Worm (Caenorhabditis elegans) whole organism, L1 larva: ENCODE results near the gene K10D11.2.

Source experiments
- C16A3.4 ChIP-seq: fragments of 150-350 bp; optimal IDR thresholded peaks from 2 replicates; lab custom pipeline; 2014; ENCODE audit warnings: missing biosample characterization, missing genetic modification characterization
- F16B12.6 ChIP-seq: fragments of 150-350 bp; optimal IDR thresholded peaks from 2 replicates; lab custom pipeline; 2014; ENCODE audit warnings: missing biosample characterization, missing genetic modification characterization
- aly-2 ChIP-seq: fragments of 150-350 bp; optimal IDR thresholded peaks from 2 replicates; lab custom pipeline; 2014; ENCODE audit warnings: missing biosample characterization, missing genetic modification characterization
- blmp-1 ChIP-seq: fragments of 150-350 bp; optimal IDR thresholded peaks from 2 replicates; lab custom pipeline; 2014; ENCODE audit warnings: missing biosample characterization, missing genetic modification characterization
- ceh-63 ChIP-seq: fragments of 200-800 bp; sonication (Bioruptor generic); optimal IDR thresholded peaks from 2 replicates; lab custom pipeline; 2018; ENCODE audit warnings: mild to moderate bottlenecking, missing genetic modification characterization, missing compliant biosample characterization
- ceh-82 ChIP-seq, 3 experiments: fragments of 150-350 bp in 1 of 3; sonication (generic microtip) in 2 of 3; optimal IDR thresholded peaks; 2 replicates each; lab custom pipeline; 2014 to 2017; ENCODE audit warnings: missing biosample characterization in 3 of 3, missing genetic modification characterization in 3 of 3
- dpl-1 ChIP-seq, 3 experiments: fragments of 150-350 bp in 2 of 3; sonication (generic microtip) in 1 of 3; optimal IDR thresholded peaks; 2 replicates each; lab custom pipeline; 2014 to 2017; ENCODE audit warnings: missing biosample characterization in 3 of 3, missing genetic modification characterization in 3 of 3, missing genetic modification reagents in 3 of 3
- efl-1 ChIP-seq, 4 experiments: fragments of 150-350 bp; optimal IDR thresholded peaks in 3 of 4; peaks in 1 of 4; 1 replicate in 1 of 4; 2 replicates in 3 of 4; lab custom pipeline; 2014; ENCODE audit warnings: missing biosample characterization in 2 of 4, missing genetic modification characterization in 2 of 4, missing genetic modification reagents in 2 of 4
- egl-13 ChIP-seq: sonication (generic microtip); optimal IDR thresholded peaks from 2 replicates; lab custom pipeline; 2016; ENCODE audit warnings: missing genotype, missing genetic modification reagents, missing genetic modification characterization, missing compliant biosample characterization
- elt-2 ChIP-seq: sonication (generic microtip); optimal IDR thresholded peaks from 2 replicates; lab custom pipeline; 2016; ENCODE audit warnings: missing genetic modification characterization, mild to moderate bottlenecking, inconsistent platforms, missing compliant biosample characterization, missing genetic modification reagents
- ets-5 ChIP-seq: fragments of 200-800 bp; sonication (Bioruptor generic); IDR thresholded peaks from 2 replicates; pipeline ENCODE4 v1.3.6; 2022; ENCODE audit warnings: missing genetic modification characterization, missing compliant biosample characterization
- fkh-8 ChIP-seq: sonication (generic microtip); optimal IDR thresholded peaks from 2 replicates; lab custom pipeline; 2016; ENCODE audit warnings: mild to moderate bottlenecking, missing genetic modification characterization, missing compliant biosample characterization
- grh-1 ChIP-seq: fragments of 200-800 bp; sonication (Bioruptor generic); IDR thresholded peaks from 2 replicates; pipeline ENCODE4 v1.3.6; 2022; ENCODE audit warnings: missing genetic modification reagents, missing genetic modification characterization, missing compliant biosample characterization
- hpl-2 ChIP-seq: fragments of 150-350 bp; optimal IDR thresholded peaks from 2 replicates; lab custom pipeline; 2014; ENCODE audit warnings: missing biosample characterization, missing genetic modification reagents, missing genetic modification characterization
- isw-1 ChIP-seq: fragments of 200-800 bp; sonication (Bioruptor generic); IDR thresholded peaks from 2 replicates; pipeline ENCODE4 v1.3.6; 2022; ENCODE audit warnings: missing genetic modification characterization, missing compliant biosample characterization
- lin-14 ChIP-seq: fragments of 200-800 bp; sonication (Bioruptor generic); optimal IDR thresholded peaks from 2 replicates; lab custom pipeline; 2018; ENCODE audit warnings: mild to moderate bottlenecking, missing genetic modification characterization, moderate library complexity, missing compliant biosample characterization
- lin-15B ChIP-seq: fragments of 150-350 bp; sonication (generic microtip); optimal IDR thresholded peaks from 3 replicates; lab custom pipeline; 2014; ENCODE audit warnings: missing biosample characterization, missing genetic modification characterization
- lin-35 ChIP-seq, 2 experiments: fragments of 150-350 bp; optimal IDR thresholded peaks; 2 replicates each; lab custom pipeline; 2014; ENCODE audit warnings: missing biosample characterization in 2 of 2, missing genetic modification characterization in 2 of 2, missing genetic modification reagents in 2 of 2
- lsy-2 ChIP-seq, 2 experiments: fragments of 150-350 bp; optimal IDR thresholded peaks; 2 replicates each; lab custom pipeline; 2014; ENCODE audit warnings: missing biosample characterization in 2 of 2, missing genetic modification characterization in 2 of 2
- mab-9 ChIP-seq: fragments of 200-800 bp; sonication (Bioruptor generic); IDR thresholded peaks from 2 replicates; pipeline ENCODE4 v1.3.6; 2022; ENCODE audit warnings: missing genetic modification reagents, missing genetic modification characterization, missing compliant biosample characterization
- mdl-1 ChIP-seq, 2 experiments: fragments of 150-350 bp; optimal IDR thresholded peaks; 2 replicates each; lab custom pipeline; 2014 to 2017; ENCODE audit warnings: missing biosample characterization in 2 of 2, missing genetic modification characterization in 2 of 2, inconsistent platforms in 1 of 2
- nhr-11 ChIP-seq: fragments of 150-350 bp; optimal IDR thresholded peaks from 2 replicates; lab custom pipeline; 2014; ENCODE audit warnings: missing biosample characterization, missing genetic modification characterization
- nhr-20 ChIP-seq: sonication (generic microtip); optimal IDR thresholded peaks from 2 replicates; lab custom pipeline; 2016; ENCODE audit warnings: mild to moderate bottlenecking, missing genetic modification characterization, missing compliant biosample characterization
- nhr-71 ChIP-seq: sonication (generic microtip); optimal IDR thresholded peaks from 2 replicates; lab custom pipeline; 2016; ENCODE audit warnings: mild to moderate bottlenecking, missing genetic modification characterization, moderate library complexity, missing compliant biosample characterization
- nhr-77 ChIP-seq: fragments of 150-350 bp; optimal IDR thresholded peaks from 2 replicates; lab custom pipeline; 2014; ENCODE audit warnings: missing biosample characterization, missing genetic modification characterization
- nhr-85 ChIP-seq: sonication (generic microtip); peaks from one replicate; lab custom pipeline; 2016; ENCODE audit warnings: missing genetic modification characterization, inconsistent platforms, missing compliant biosample characterization
- pag-3 ChIP-seq: sonication (generic microtip); optimal IDR thresholded peaks from 2 replicates; lab custom pipeline; 2017; ENCODE audit warnings: missing genetic modification characterization, mild to moderate bottlenecking, missing compliant biosample characterization, antibody characterized with exemption, borderline replicate concordance; ENCODE audit not compliant: insufficient read depth
- pqm-1 ChIP-seq: sonication (generic microtip); optimal IDR thresholded peaks from 3 replicates; lab custom pipeline; 2017; ENCODE audit warnings: missing biosample characterization, missing genetic modification characterization
- snpc-4 ChIP-seq: fragments of 150-350 bp; optimal IDR thresholded peaks from 2 replicates; lab custom pipeline; 2014; ENCODE audit warnings: missing biosample characterization, missing genetic modification characterization
- snu-23 ChIP-seq: sonication (generic microtip); optimal IDR thresholded peaks from 2 replicates; lab custom pipeline; 2016; ENCODE audit warnings: missing genetic modification characterization, missing compliant biosample characterization
- sox-4 ChIP-seq: sonication (generic microtip); optimal IDR thresholded peaks from 2 replicates; lab custom pipeline; 2016; ENCODE audit warnings: missing genetic modification characterization, missing compliant biosample characterization
- sup-37 ChIP-seq: fragments of 200-800 bp; sonication (Bioruptor generic); optimal IDR thresholded peaks from 2 replicates; lab custom pipeline; 2018; ENCODE audit warnings: mild to moderate bottlenecking, missing genetic modification characterization, missing compliant biosample characterization
- swsn-7 ChIP-seq: sonication (generic microtip); optimal IDR thresholded peaks from 2 replicates; lab custom pipeline; 2016; ENCODE audit warnings: missing genetic modification characterization, missing compliant biosample characterization
- tbx-2 ChIP-seq: sonication (generic microtip); optimal IDR thresholded peaks from 2 replicates; lab custom pipeline; 2016; ENCODE audit warnings: missing genetic modification characterization, missing compliant biosample characterization
- tlp-1 ChIP-seq: fragments of 150-350 bp; optimal IDR thresholded peaks from 2 replicates; lab custom pipeline; 2014; ENCODE audit warnings: missing biosample characterization, missing genetic modification characterization
- unc-62 ChIP-seq: fragments of 150-350 bp; optimal IDR thresholded peaks from 2 replicates; lab custom pipeline; 2014; ENCODE audit warnings: missing biosample characterization, missing genetic modification reagents, missing genetic modification characterization
- unc-86 ChIP-seq: sonication (generic microtip); optimal IDR thresholded peaks from 2 replicates; lab custom pipeline; 2016; ENCODE audit warnings: missing genetic modification characterization, missing compliant biosample characterization
- vab-15 ChIP-seq: sonication (generic microtip); optimal IDR thresholded peaks from 2 replicates; lab custom pipeline; 2017; ENCODE audit warnings: missing genotype, mild to moderate bottlenecking, missing genetic modification characterization, missing compliant biosample characterization
- zag-1 ChIP-seq: fragments of 150-350 bp; optimal IDR thresholded peaks from 2 replicates; lab custom pipeline; 2014; ENCODE audit warnings: missing biosample characterization, missing genetic modification characterization
- zip-4 ChIP-seq: fragments of 200-800 bp; sonication (Bioruptor generic); optimal IDR thresholded peaks from 2 replicates; lab custom pipeline; 2018; ENCODE audit warnings: mild to moderate bottlenecking, missing genetic modification characterization, moderate library complexity, missing compliant biosample characterization
- ztf-11 ChIP-seq, 2 experiments: sonication (generic microtip); optimal IDR thresholded peaks; 2 replicates each; lab custom pipeline; 2016 to 2017; ENCODE audit warnings: missing genetic modification characterization in 2 of 2, missing biosample characterization in 1 of 2, missing compliant biosample characterization in 1 of 2

K10D11.2 gene

ce11 chrIV:13027801-13028641, 49.2 kb downstream of the K10D11.2 start:
- TF ChIP-seq lin-15B (no peak), nhr-71 (peak; percentile 23), unc-62 (GFP tag; lab: Kevin White, UChicago) (no peak), lin-14 (GFP tag; lab: Kevin White, UChicago) (peak; percentile 70), vab-15 (tag; lab: Kevin White, UChicago) (no peak), ets-5 (GFP tag; lab: Robert Waterston, UW) (no peak), unc-86 (tag; lab: Kevin White, UChicago) (peak; percentile 1), snu-23 (GFP tag; lab: Kevin White, UChicago) (no peak), egl-13 (tag; lab: Kevin White, UChicago) (peak; percentile 63), nhr-77 (tag; lab: Kevin White, UChicago) (no peak), snpc-4 (tag; lab: Kevin White, UChicago) (no peak), sup-37 (GFP tag; lab: Kevin White, UChicago) (no peak), fkh-8 (peak; percentile 8), tbx-2 (tag; lab: Kevin White, UChicago) (peak; percentile 42), ztf-11 (tag; optimal IDR thresholded peaks at IDR 0.05; lab: Kevin White, UChicago) (peak in 1 of 2 experiments; percentile 15), aly-2 (tag; lab: Kevin White, UChicago) (no peak), nhr-11 (tag; lab: Kevin White, UChicago) (no peak)

DNA sequence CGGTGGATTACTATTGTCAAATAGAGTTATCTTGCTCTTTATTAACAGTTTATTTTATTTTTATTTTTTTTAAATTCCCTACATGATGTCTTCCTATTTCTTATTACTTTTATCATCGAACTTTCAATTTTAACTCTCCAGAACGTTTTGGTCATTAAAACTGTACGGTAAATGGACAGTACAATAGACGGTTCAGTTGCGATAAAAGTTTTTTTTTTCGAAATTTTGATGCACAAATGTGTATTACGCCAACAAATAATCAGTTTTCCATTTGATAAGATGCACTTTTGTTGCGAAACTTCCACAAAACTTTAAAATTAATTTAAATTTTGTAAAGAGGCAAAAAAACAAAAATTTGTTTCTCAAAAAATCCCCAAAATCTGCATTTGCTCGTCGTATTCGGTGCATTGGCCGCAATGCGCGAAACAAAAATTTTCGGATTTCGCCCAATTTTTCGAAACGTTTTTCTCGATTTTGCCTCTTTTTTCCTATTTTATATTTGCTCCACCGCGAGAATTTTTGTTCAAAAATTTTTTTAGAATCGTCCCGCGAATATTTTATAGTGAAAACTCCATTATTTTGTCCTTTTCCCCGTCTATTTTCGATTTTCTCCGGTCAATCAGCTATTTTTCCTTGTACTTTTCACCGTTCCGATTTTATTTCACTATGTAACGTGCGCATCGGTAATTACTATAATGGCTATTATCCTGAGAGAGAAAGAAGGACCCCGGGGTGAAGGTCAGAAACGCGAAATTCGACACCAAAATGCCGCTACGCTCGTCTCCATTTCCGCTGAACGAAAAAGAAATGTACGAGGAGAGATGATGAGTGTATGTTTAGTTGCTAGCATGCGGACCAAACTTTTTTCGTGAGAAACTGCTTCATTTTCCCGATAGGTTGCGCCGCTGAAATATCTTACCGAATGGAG, 50.2 kb downstream of the K10D11.2 start:
- peak; percentile 16 for TF ChIP-seq blmp-1 (tag; lab: Kevin White, UChicago)
- TF ChIP-seq efl-1 (optimal IDR thresholded peaks at IDR 0.05; lab: Kevin White, UChicago): peak; percentile 29 to 44
- peak; percentile 68 to 95 for TF ChIP-seq efl-1 (GFP tag; optimal IDR thresholded peaks at IDR 0.05 in 1 of 2; lab: Kevin White, UChicago)
- no peak for TF ChIP-seq sox-4 (tag; lab: Kevin White, UChicago)
- TF ChIP-seq F16B12.6 (tag; lab: Kevin White, UChicago): peak; percentile 47
- TF ChIP-seq elt-2: peak; percentile 3
- TF ChIP-seq ceh-82 (tag; optimal IDR thresholded peaks at IDR 0.05; lab: Kevin White, UChicago): no peak
- peak in 2 of 3 experiments; percentile 2 to 36 for TF ChIP-seq dpl-1 (GFP tag; optimal IDR thresholded peaks at IDR 0.05; lab: Kevin White, UChicago)

DNA sequence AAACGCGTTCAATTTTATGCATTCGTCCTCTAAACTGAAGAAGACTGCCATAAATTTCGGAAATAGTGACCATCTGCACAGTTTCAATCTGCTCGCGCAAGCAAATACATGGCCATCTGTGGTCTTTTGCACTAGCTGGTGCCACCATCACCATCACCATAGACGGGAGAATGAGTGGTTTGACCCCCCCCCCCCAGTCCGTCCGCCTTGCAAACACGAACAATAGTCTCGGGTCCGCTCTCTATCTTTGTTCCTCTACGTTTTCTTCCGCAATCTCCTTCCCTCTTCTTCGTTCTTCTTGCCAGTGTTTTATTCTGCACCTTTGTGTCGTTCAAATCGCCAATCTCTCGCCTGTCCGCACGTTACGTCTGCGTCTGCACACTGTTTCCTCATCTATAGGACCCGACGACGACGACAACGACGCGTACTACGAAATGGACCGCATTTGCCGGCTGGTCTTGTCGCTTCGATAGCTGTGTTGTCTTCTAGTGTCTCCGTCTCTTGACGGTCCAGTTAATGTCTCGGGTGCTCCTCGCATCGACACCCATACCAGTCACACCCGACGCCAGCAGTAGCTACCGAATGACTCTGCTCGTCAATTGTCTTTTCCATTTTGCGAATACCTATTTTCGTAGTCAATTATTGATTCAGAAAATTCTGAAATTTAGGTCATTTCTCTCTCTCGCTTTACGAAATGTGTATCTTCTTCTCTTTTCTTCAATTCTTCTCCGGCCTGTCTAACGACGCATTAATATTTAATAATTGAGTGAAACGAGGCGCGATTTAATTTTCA, 51.1 kb downstream of the K10D11.2 start:
- TF ChIP-seq ceh-63 (GFP tag; lab: Kevin White, UChicago): no peak
- no peak for TF ChIP-seq pag-3 (tag; lab: Kevin White, UChicago)
- peak in 1 of 2 experiments; percentile 11 for TF ChIP-seq lsy-2 (tag; optimal IDR thresholded peaks at IDR 0.05; lab: Kevin White, UChicago)
- TF ChIP-seq pqm-1 (tag; lab: Kevin White, UChicago): no peak
- no peak for TF ChIP-seq grh-1 (GFP tag; lab: Robert Waterston, UW)
- no peak for TF ChIP-seq zag-1 (tag; lab: Kevin White, UChicago)
- no peak for TF ChIP-seq fkh-8
- no peak for TF ChIP-seq nhr-11 (tag; lab: Kevin White, UChicago)
- TF ChIP-seq swsn-7 (tag; lab: Kevin White, UChicago): peak; percentile 22
- TF ChIP-seq hpl-2 (GFP tag; lab: Kevin White, UChicago): no peak
- TF ChIP-seq lin-35 (GFP tag; optimal IDR thresholded peaks at IDR 0.05; lab: Kevin White, UChicago): peak; percentile 17 to 19
- TF ChIP-seq efl-1 (optimal IDR thresholded peaks at IDR 0.05; lab: Kevin White, UChicago): peak in 1 of 2 experiments; percentile 3
- TF ChIP-seq efl-1 (GFP tag; optimal IDR thresholded peaks at IDR 0.05 in 1 of 2; lab: Kevin White, UChicago): peak in 1 of 2 experiments; percentile 77
- TF ChIP-seq mab-9 (GFP tag; lab: Robert Waterston, UW): no peak
- no peak for TF ChIP-seq zip-4
- no peak for TF ChIP-seq tlp-1 (tag; lab: Kevin White, UChicago)
- TF ChIP-seq nhr-85 (tag; lab: Kevin White, UChicago): peak; percentile 74
- TF ChIP-seq elt-2: no peak
- no peak for TF ChIP-seq mdl-1 (tag; optimal IDR thresholded peaks at IDR 0.05; lab: Kevin White, UChicago)
- no peak for TF ChIP-seq isw-1
- peak in 1 of 2 experiments; percentile 17 for TF ChIP-seq ztf-11 (tag; optimal IDR thresholded peaks at IDR 0.05; lab: Kevin White, UChicago)
- peak in 1 of 3 experiments; percentile 42 for TF ChIP-seq ceh-82 (tag; optimal IDR thresholded peaks at IDR 0.05; lab: Kevin White, UChicago)
- TF ChIP-seq nhr-20 (tag; lab: Kevin White, UChicago): no peak
- peak; percentile 3 for TF ChIP-seq C16A3.4 (tag; lab: Kevin White, UChicago)
- peak; percentile 32 for TF ChIP-seq blmp-1 (tag; lab: Kevin White, UChicago)
- no peak for TF ChIP-seq sup-37 (GFP tag; lab: Kevin White, UChicago)
